Worm (Caenorhabditis elegans) whole organism, young adult: ENCODE results near the gene W03F9.1.

Experiments used
- B0035.1 ChIP-seq: sonication (generic microtip); optimal IDR thresholded peaks from 2 replicates; lab custom pipeline; 2016; ENCODE audit warnings: missing genetic modification characterization, mild to moderate bottlenecking, missing compliant biosample characterization, missing genotype, missing genetic modification reagents
- B0336.3 ChIP-seq: fragments of 200-800 bp; sonication (Bioruptor generic); IDR thresholded peaks from 2 replicates; pipeline ENCODE4 v1.3.6; 2022; ENCODE audit warnings: missing genetic modification characterization, missing compliant biosample characterization
- D2030.7 ChIP-seq: fragments of 200-800 bp; sonication (Bioruptor generic); IDR thresholded peaks from 2 replicates; pipeline ENCODE4 v1.3.6; 2022; ENCODE audit warnings: missing genetic modification reagents, missing genetic modification characterization, missing compliant biosample characterization
- F10E7.11 ChIP-seq: sonication (generic microtip); optimal IDR thresholded peaks from 2 replicates; lab custom pipeline; 2017; ENCODE audit warnings: mild to moderate bottlenecking, missing genetic modification characterization, moderate library complexity, missing compliant biosample characterization
- F33H1.4 ChIP-seq: fragments of 200-800 bp; sonication (Bioruptor generic); IDR thresholded peaks from 2 replicates; pipeline ENCODE4 v1.3.6; 2022; ENCODE audit warnings: missing genetic modification reagents, missing genetic modification characterization, missing compliant biosample characterization
- F57C9.4 ChIP-seq: sonication (generic microtip); optimal IDR thresholded peaks from 2 replicates; lab custom pipeline; 2017; ENCODE audit warnings: mild to moderate bottlenecking, missing genetic modification characterization, missing compliant biosample characterization
- K11D2.4 ChIP-seq: fragments of 200-800 bp; sonication (Bioruptor generic); IDR thresholded peaks from 2 replicates; pipeline ENCODE4 v1.3.6; 2022; ENCODE audit warnings: missing genetic modification reagents, missing genetic modification characterization, missing compliant biosample characterization
- K12H6.12 ChIP-seq: fragments of 200-800 bp; sonication (Bioruptor generic); optimal IDR thresholded peaks from 2 replicates; lab custom pipeline; 2018; ENCODE audit warnings: mild to moderate bottlenecking, missing genetic modification characterization, missing compliant biosample characterization
- Y53G8AR.9 ChIP-seq: fragments of 200-800 bp; sonication (Bioruptor generic); conservative IDR thresholded peaks from 2 replicates; pipeline ENCODE4 v1.3.6; 2022; ENCODE audit warnings: missing genetic modification reagents, missing genetic modification characterization, missing compliant biosample characterization
- aptf-2 ChIP-seq: fragments of 200-800 bp; sonication (Bioruptor generic); conservative IDR thresholded peaks from 2 replicates; pipeline ENCODE4 v1.3.6; 2022; ENCODE audit warnings: missing genetic modification reagents, missing genetic modification characterization, missing compliant biosample characterization
- attf-3 ChIP-seq: fragments of 200-800 bp; sonication (Bioruptor generic); conservative IDR thresholded peaks from 2 replicates; pipeline ENCODE4 v1.3.6; 2022; ENCODE audit warnings: missing genetic modification reagents, missing genetic modification characterization, missing compliant biosample characterization
- cebp-1 ChIP-seq, 2 experiments: fragments of 200-800 bp in 1 of 2; sonication (Bioruptor generic) in 1 of 2; sonication (generic microtip) in 1 of 2; IDR thresholded peaks in 1 of 2; optimal IDR thresholded peaks in 1 of 2; 2 replicates each; pipeline versions ENCODE4 v1.3.6 to Lab custom; 2017 to 2022; ENCODE audit warnings: missing compliant biosample characterization in 2 of 2, missing genetic modification characterization in 2 of 2, mild to moderate bottlenecking in 1 of 2, missing genetic modification reagents in 1 of 2, moderate library complexity in 1 of 2
- chd-7 ChIP-seq: sonication (generic microtip); optimal IDR thresholded peaks from 2 replicates; lab custom pipeline; 2016; ENCODE audit warnings: mild to moderate bottlenecking, missing genetic modification characterization, moderate library complexity, missing compliant biosample characterization
- die-1 ChIP-seq: sonication (generic microtip); optimal IDR thresholded peaks from 2 replicates; lab custom pipeline; 2016; ENCODE audit warnings: missing genotype, mild to moderate bottlenecking, missing genetic modification characterization, missing compliant biosample characterization
- dox-1 ChIP-seq: fragments of 200-800 bp; sonication (Bioruptor generic); IDR thresholded peaks from 2 replicates; pipeline ENCODE4 v1.3.6; 2022; ENCODE audit warnings: missing genetic modification reagents, missing genetic modification characterization, missing compliant biosample characterization
- dpl-1 ChIP-seq: fragments of 150-350 bp; optimal IDR thresholded peaks from 2 replicates; lab custom pipeline; 2014; ENCODE audit warnings: missing biosample characterization, missing genetic modification reagents, missing genetic modification characterization
- efl-1 ChIP-seq: fragments of 150-350 bp; optimal IDR thresholded peaks from 2 replicates; lab custom pipeline; 2014; ENCODE audit warnings: missing biosample characterization, missing genetic modification reagents, missing genetic modification characterization
- fkh-3 ChIP-seq: sonication (generic microtip); optimal IDR thresholded peaks from 2 replicates; lab custom pipeline; 2016; ENCODE audit warnings: mild to moderate bottlenecking, missing genetic modification characterization, missing compliant biosample characterization
- gei-17 ChIP-seq: fragments of 200-800 bp; sonication (Bioruptor generic); optimal IDR thresholded peaks from 2 replicates; lab custom pipeline; 2018; ENCODE audit warnings: mild to moderate bottlenecking, missing genetic modification characterization, missing compliant biosample characterization
- him-1 ChIP-seq: sonication (generic microtip); optimal IDR thresholded peaks from 2 replicates; lab custom pipeline; 2016; ENCODE audit warnings: missing genotype, missing genetic modification reagents, missing genetic modification characterization, missing compliant biosample characterization
- hmg-20 ChIP-seq: fragments of 200-800 bp; sonication (Bioruptor generic); IDR thresholded peaks from 2 replicates; pipeline ENCODE4 v1.3.6; 2022; ENCODE audit warnings: missing genetic modification reagents, missing genetic modification characterization, missing compliant biosample characterization
- let-526 ChIP-seq: fragments of 200-800 bp; sonication (Bioruptor generic); IDR thresholded peaks from 2 replicates; pipeline ENCODE4 v1.3.6; 2022; ENCODE audit warnings: missing genetic modification reagents, missing genetic modification characterization, missing compliant biosample characterization
- lin-35 ChIP-seq, 3 experiments: fragments of 150-350 bp in 2 of 3; sonication (generic microtip) in 1 of 3; optimal IDR thresholded peaks; 2 replicates each; lab custom pipeline; 2014 to 2018; ENCODE audit warnings: missing biosample characterization in 3 of 3, missing genetic modification characterization in 3 of 3, missing genetic modification reagents in 3 of 3
- lin-54 ChIP-seq: fragments of 200-800 bp; sonication (Bioruptor generic); optimal IDR thresholded peaks from 2 replicates; lab custom pipeline; 2018; ENCODE audit warnings: mild to moderate bottlenecking, missing genetic modification characterization, missing compliant biosample characterization
- lir-1 ChIP-seq: fragments of 200-800 bp; sonication (Bioruptor generic); conservative IDR thresholded peaks from 2 replicates; pipeline ENCODE4 v1.3.6; 2022; ENCODE audit warnings: missing genetic modification reagents, missing genetic modification characterization, missing compliant biosample characterization
- lsl-1 ChIP-seq: fragments of 200-800 bp; sonication (Bioruptor generic); optimal IDR thresholded peaks from 2 replicates; lab custom pipeline; 2018; ENCODE audit warnings: mild to moderate bottlenecking, missing genetic modification characterization, moderate library complexity, missing compliant biosample characterization
- madf-6 ChIP-seq: fragments of 200-800 bp; sonication (Bioruptor generic); IDR thresholded peaks from 2 replicates; pipeline ENCODE4 v1.3.6; 2022; ENCODE audit warnings: missing genetic modification reagents, missing genetic modification characterization, missing compliant biosample characterization
- mcd-1 ChIP-seq: fragments of 200-800 bp; sonication (Bioruptor generic); IDR thresholded peaks from 2 replicates; pipeline ENCODE4 v1.3.6; 2022; ENCODE audit warnings: missing genetic modification reagents, missing genetic modification characterization, missing compliant biosample characterization
- mel-28 ChIP-seq: sonication (generic microtip); optimal IDR thresholded peaks from 2 replicates; lab custom pipeline; 2016; ENCODE audit warnings: borderline replicate concordance, mild to moderate bottlenecking, missing genetic modification characterization, missing compliant biosample characterization
- nhr-80 ChIP-seq: sonication (generic microtip); optimal IDR thresholded peaks from 2 replicates; lab custom pipeline; 2016; ENCODE audit warnings: missing genetic modification characterization, missing compliant biosample characterization
- nhr-90 ChIP-seq: sonication (generic microtip); optimal IDR thresholded peaks from 2 replicates; lab custom pipeline; 2016; ENCODE audit warnings: missing genotype, mild to moderate bottlenecking, missing genetic modification characterization, missing compliant biosample characterization
- rcor-1 ChIP-seq: fragments of 200-800 bp; sonication (Bioruptor generic); IDR thresholded peaks from 2 replicates; pipeline ENCODE4 v1.3.6; 2022; ENCODE audit warnings: missing genetic modification reagents, missing genetic modification characterization, missing compliant biosample characterization
- rec-8 ChIP-seq, 2 experiments: sonication (generic microtip); optimal IDR thresholded peaks; 2 replicates each; lab custom pipeline; 2016; ENCODE audit warnings: mild to moderate bottlenecking in 2 of 2, missing genetic modification characterization in 2 of 2, missing genetic modification reagents in 2 of 2, missing genotype in 2 of 2, missing biosample characterization in 1 of 2, missing compliant biosample characterization in 1 of 2, moderate library complexity in 1 of 2
- repo-1 ChIP-seq: sonication (generic microtip); optimal IDR thresholded peaks from 2 replicates; lab custom pipeline; 2017; ENCODE audit warnings: mild to moderate bottlenecking, missing genetic modification characterization, missing compliant biosample characterization
- rpc-1 ChIP-seq, 2 experiments: fragments of 150-350 bp in 1 of 2; sonication (generic microtip) in 1 of 2; optimal IDR thresholded peaks; 2 replicates each; lab custom pipeline; 2014 to 2018; ENCODE audit warnings: missing biosample characterization in 1 of 2, missing genetic modification characterization in 1 of 2, missing genetic modification reagents in 1 of 2, missing genotype in 1 of 2
- snpc-1.3 ChIP-seq: sonication (generic microtip); optimal IDR thresholded peaks from 2 replicates; lab custom pipeline; 2017; ENCODE audit warnings: missing genetic modification characterization, mild to moderate bottlenecking, missing compliant biosample characterization, antibody characterized with exemption, moderate library complexity, missing genotype, missing genetic modification reagents; ENCODE audit not compliant: insufficient read depth
- snpc-4 ChIP-seq, 5 experiments: fragments of 150-350 bp in 1 of 5; sonication (generic microtip) in 4 of 5; optimal IDR thresholded peaks; 2 replicates each; lab custom pipeline; 2014 to 2018; ENCODE audit warnings: missing genetic modification characterization in 5 of 5, missing biosample characterization in 3 of 5, antibody characterized with exemption in 2 of 5, mild to moderate bottlenecking in 2 of 5, missing compliant biosample characterization in 2 of 5, missing genotype in 2 of 5, moderate library complexity in 2 of 5, missing genetic modification reagents in 1 of 5
- tlf-1 ChIP-seq: fragments of 200-800 bp; sonication (Bioruptor generic); optimal IDR thresholded peaks from 2 replicates; lab custom pipeline; 2018; ENCODE audit warnings: mild to moderate bottlenecking, missing genetic modification characterization, missing compliant biosample characterization
- xnd-1 ChIP-seq: sonication (generic microtip); optimal IDR thresholded peaks from 2 replicates; lab custom pipeline; 2016; ENCODE audit warnings: missing genotype, missing genetic modification reagents, missing genetic modification characterization, missing compliant biosample characterization
- zfh-2 ChIP-seq: fragments of 200-800 bp; sonication (Bioruptor generic); conservative IDR thresholded peaks from 2 replicates; pipeline ENCODE4 v1.3.6; 2022; ENCODE audit warnings: missing genetic modification reagents, missing genetic modification characterization, missing compliant biosample characterization
- ztf-18 ChIP-seq: sonication (generic microtip); optimal IDR thresholded peaks from 2 replicates; lab custom pipeline; 2016; ENCODE audit warnings: missing genotype, mild to moderate bottlenecking, missing genetic modification characterization, missing compliant biosample characterization
- ztf-22 ChIP-seq: fragments of 200-800 bp; sonication (Bioruptor generic); optimal IDR thresholded peaks from 2 replicates; lab custom pipeline; 2018; ENCODE audit warnings: mild to moderate bottlenecking, missing genetic modification characterization, moderate library complexity, missing compliant biosample characterization
- ztf-6 ChIP-seq: fragments of 200-800 bp; sonication (Bioruptor generic); IDR thresholded peaks from 2 replicates; pipeline ENCODE4 v1.3.6; 2022; ENCODE audit warnings: missing genetic modification reagents, missing genetic modification characterization, missing compliant biosample characterization

Gene W03F9.1

DNA sequence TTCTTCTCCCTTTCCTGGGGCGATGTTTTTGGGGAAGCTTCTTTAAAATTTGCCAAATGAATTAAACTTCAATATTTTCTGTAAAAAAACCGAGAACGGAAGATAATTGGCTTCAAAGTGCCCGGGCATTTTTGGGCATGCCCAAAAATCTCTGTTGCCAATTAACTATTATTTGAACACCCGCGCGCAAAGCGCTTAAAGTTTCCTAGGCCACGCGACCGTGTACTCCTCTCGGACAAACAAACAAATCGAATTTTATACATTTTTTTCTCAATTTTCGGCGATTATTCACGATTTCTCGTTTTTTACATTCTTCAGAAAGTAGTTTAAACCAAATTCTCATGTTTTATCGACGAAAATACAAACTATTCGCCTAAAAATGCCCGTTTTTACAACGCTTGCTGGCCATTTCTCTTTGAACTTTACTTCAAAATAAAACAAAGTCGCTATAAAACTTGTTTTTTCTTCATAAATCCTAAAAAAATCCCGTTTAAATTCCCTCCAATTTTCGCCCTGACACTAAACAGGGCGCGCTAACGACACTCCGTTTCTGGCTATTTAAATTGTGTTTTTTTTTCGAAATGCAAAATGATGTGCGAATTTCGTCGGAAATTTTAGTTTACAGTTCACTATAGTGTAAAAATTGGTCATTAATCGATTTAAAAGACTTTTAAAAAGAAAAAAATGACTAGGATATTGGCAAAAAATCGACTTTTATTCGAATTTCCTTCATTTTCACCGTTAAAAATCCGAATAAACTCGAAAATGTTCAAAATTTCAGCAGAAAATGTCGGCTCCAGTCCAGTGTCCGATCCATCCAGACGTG, 29.7 kb upstream of the W03F9.1 start, which contains the start of gene ttb-1:
ttb-1 (plus strand) TSS at position 776 of the 826 bp plus-strand sequence.
- TF ChIP-seq lir-1, result no peak
- TF ChIP-seq mel-28 (tag; lab: Kevin White, UChicago), result no peak
- TF ChIP-seq F10E7.11 (tag; lab: Kevin White, UChicago), result no peak
- no peak for TF ChIP-seq F57C9.4 (tag; lab: Kevin White, UChicago)
- no peak for TF ChIP-seq tlf-1
- TF ChIP-seq ztf-22 (GFP tag; lab: Kevin White, UChicago), result no peak
- TF ChIP-seq gei-17 (GFP tag; lab: Kevin White, UChicago), result no peak
- TF ChIP-seq fkh-3 (tag; lab: Kevin White, UChicago), result no peak
- no peak for TF ChIP-seq aptf-2 (GFP tag; lab: Robert Waterston, UW)
- TF ChIP-seq B0035.1, result no peak
- TF ChIP-seq nhr-80 (tag; lab: Kevin White, UChicago), result no peak
- TF ChIP-seq rec-8 (tag; optimal IDR thresholded peaks at IDR 0.05; lab: Kevin White, UChicago), result no peak
- 0 out of 2 replicates have a peak, but pooled peaks have one; percentile 32 for TF ChIP-seq mcd-1 (GFP tag; lab: Robert Waterston, UW)
- no peak for TF ChIP-seq cebp-1 (GFP tag; IDR thresholded peaks at IDR 0.05; lab: Robert Waterston, UW)
- no peak for TF ChIP-seq cebp-1 (tag; optimal IDR thresholded peaks at IDR 0.05; lab: Kevin White, UChicago)
- TF ChIP-seq Y53G8AR.9 (GFP tag; lab: Robert Waterston, UW), result no peak
- TF ChIP-seq dox-1 (GFP tag; lab: Robert Waterston, UW), result 0 out of 2 replicates have a peak, but pooled peaks have one; percentile 11
- no peak for TF ChIP-seq snpc-1.3 (tag; lab: Kevin White, UChicago)
- TF ChIP-seq D2030.7 (GFP tag; lab: Robert Waterston, UW), result peak; percentile 74
- no peak for TF ChIP-seq chd-7 (tag; lab: Kevin White, UChicago)
- peak; percentile 68 for TF ChIP-seq efl-1 (GFP tag; lab: Kevin White, UChicago)
- no peak for TF ChIP-seq die-1
- peak; percentile 57; the same call in 1 of the 2 replicates for TF ChIP-seq madf-6 (GFP tag; lab: Robert Waterston, UW)
- TF ChIP-seq him-1, result no peak
- no peak for TF ChIP-seq B0336.3 (GFP tag; lab: Robert Waterston, UW)
- TF ChIP-seq repo-1 (tag; lab: Kevin White, UChicago), result no peak
- TF ChIP-seq lin-54 (GFP tag; lab: Kevin White, UChicago), result peak; percentile 66
- peak in 1 of 3 experiments; percentile 46 for TF ChIP-seq lin-35 (GFP tag; optimal IDR thresholded peaks at IDR 0.05; lab: Kevin White, UChicago)
- no peak for TF ChIP-seq lsl-1 (GFP tag; lab: Kevin White, UChicago)
- TF ChIP-seq K11D2.4 (GFP tag; lab: Robert Waterston, UW), result no peak
- no peak for TF ChIP-seq K12H6.12 (tag; lab: Kevin White, UChicago)
- no peak; the same call in 1 of the 2 replicates for TF ChIP-seq rcor-1 (GFP tag; lab: Robert Waterston, UW)
- peak; percentile 21 for TF ChIP-seq dpl-1
- TF ChIP-seq rpc-1 (optimal IDR thresholded peaks at IDR 0.05; lab: Kevin White, UChicago), result no peak
- TF ChIP-seq rpc-1 (tag; optimal IDR thresholded peaks at IDR 0.05; lab: Kevin White, UChicago), result no peak
- no peak for TF ChIP-seq nhr-90
- TF ChIP-seq xnd-1 (tag; lab: Kevin White, UChicago), result no peak
- TF ChIP-seq ztf-18 (tag; lab: Kevin White, UChicago), result no peak
- TF ChIP-seq attf-3 (GFP tag; lab: Robert Waterston, UW), result peak; percentile 91
- TF ChIP-seq hmg-20, result no peak
- no peak for TF ChIP-seq snpc-4 (GFP tag; optimal IDR thresholded peaks at IDR 0.05; lab: Kevin White, UChicago)
- TF ChIP-seq snpc-4 (tag; optimal IDR thresholded peaks at IDR 0.05; lab: Kevin White, UChicago), result no peak
- no peak for TF ChIP-seq F33H1.4 (GFP tag; lab: Robert Waterston, UW)
- no peak for TF ChIP-seq ztf-6 (GFP tag; lab: Robert Waterston, UW)
- TF ChIP-seq zfh-2 (GFP tag; lab: Robert Waterston, UW), result no peak
- TF ChIP-seq let-526, result no peak
